Fruit fly (Drosophila melanogaster): ENCODE measurements around the gene TbCMF46.

Gene TbCMF46

dm6 chr2L:9894193-9894592 lies 30.5 kb downstream of the TbCMF46 start:
- TF ChIP-seq Sin3A (optimal IDR thresholded peaks at IDR 0.05) = no peak

DNA sequence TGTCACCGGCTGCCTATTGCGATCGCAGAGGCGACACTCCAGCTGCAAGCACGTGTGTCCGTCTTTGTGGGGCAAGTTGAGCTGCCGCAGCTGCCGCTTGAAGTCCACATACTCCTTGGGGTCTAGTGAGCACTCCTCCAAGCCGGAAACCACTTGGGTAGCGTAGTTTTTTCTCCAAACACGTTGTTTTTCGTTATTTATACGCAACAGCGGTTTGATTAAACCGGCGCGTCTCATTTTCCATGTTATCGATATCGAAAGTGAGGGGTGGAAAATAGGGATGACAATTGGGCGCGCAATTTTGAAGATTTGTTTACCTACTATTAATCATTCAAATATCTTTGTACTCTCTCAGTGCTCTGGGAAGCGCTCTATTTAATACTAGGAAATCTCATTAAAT lies 31.5 kb downstream of the TbCMF46 start, which contains the start of gene mtDNA-helicase:
TSS of gene mtDNA-helicase (minus strand) at position 264 of the 400 bp plus-strand sequence.
- TF ChIP-seq Sin3A (optimal IDR thresholded peaks at IDR 0.05) = no peak
- no peak for TF ChIP-seq insv (optimal IDR thresholded peaks at IDR 0.05)
- no peak for TF ChIP-seq h (optimal IDR thresholded peaks at IDR 0.05)

DNA sequence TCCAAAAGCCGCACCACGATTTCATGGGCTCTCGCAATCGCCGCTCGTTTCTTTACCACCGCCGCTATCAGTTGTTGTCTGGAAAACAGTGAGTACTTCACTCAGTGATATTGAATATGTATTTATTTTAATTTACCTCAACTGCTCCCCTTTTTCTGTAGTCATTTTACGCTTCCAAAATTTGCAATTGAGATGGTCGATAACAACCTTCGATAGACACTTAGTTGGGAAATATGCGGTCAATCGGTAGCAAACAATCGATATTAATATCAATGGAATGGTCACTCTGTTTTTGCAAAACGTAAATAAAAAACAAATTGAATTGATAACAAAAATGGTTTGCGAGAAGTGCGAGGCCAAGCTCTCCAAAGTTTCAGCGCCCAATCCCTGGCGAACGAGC lies 34.1 kb downstream of the TbCMF46 start, which contains the start of the genes CG34183 and CG4537:
TSS of gene CG34183 (minus strand) at position 197 of the 400 bp plus-strand sequence.
TSS of gene CG4537 (plus strand) at position 310 of the 400 bp plus-strand sequence.
- TF ChIP-seq Myc (optimal IDR thresholded peaks at IDR 0.05) = no peak
- TF ChIP-seq psq (optimal IDR thresholded peaks at IDR 0.05) = no peak
- TF ChIP-seq Sin3A (optimal IDR thresholded peaks at IDR 0.05) = no peak
- no peak for TF ChIP-seq ttk (optimal IDR thresholded peaks at IDR 0.05)
- no peak for TF ChIP-seq insv (optimal IDR thresholded peaks at IDR 0.05)
- TF ChIP-seq h (optimal IDR thresholded peaks at IDR 0.05) = no peak

dm6 chr2L:9887856-9888269 lies 36.8 kb downstream of the TbCMF46 start, which contains the start of gene Fkbp59:
TSS of gene Fkbp59 (plus strand) at chr2L:9888005.
- TF ChIP-seq insv (optimal IDR thresholded peaks at IDR 0.05) (no peak), Sin3A (optimal IDR thresholded peaks at IDR 0.05) (no peak), psq (optimal IDR thresholded peaks at IDR 0.05) (no peak), h (optimal IDR thresholded peaks at IDR 0.05) (no peak), Myc (optimal IDR thresholded peaks at IDR 0.05) (no peak), ttk (optimal IDR thresholded peaks at IDR 0.05) (no peak)

DNA sequence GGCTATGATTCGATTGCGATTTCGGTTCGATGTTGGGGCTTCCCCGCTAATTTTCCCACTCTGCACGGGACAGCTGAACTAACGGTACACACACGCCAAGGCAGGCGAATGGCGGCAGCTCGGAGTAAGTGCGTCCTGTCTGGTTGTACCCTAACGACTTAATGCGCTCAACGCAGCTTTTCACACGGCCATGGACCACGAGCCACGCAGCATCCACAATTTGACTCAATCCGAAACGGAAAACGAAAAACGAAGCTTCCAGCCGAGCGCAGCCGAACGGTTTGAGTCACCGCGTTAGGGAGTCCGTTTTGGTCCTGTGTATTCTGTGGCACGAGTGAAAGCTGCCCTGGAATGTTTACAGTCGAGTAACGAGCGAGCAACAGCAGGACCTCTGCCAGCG lies 38.6 kb downstream of the TbCMF46 start, which contains the start of gene nAChRalpha6:
TSS of gene nAChRalpha6 (minus strand) at position 165 of the 400 bp plus-strand sequence.
- TF ChIP-seq h (optimal IDR thresholded peaks at IDR 0.05) (no peak), Myc (optimal IDR thresholded peaks at IDR 0.05) (no peak), Sin3A (optimal IDR thresholded peaks at IDR 0.05) (no peak), psq (optimal IDR thresholded peaks at IDR 0.05) (no peak), insv (optimal IDR thresholded peaks at IDR 0.05) (no peak), ttk (optimal IDR thresholded peaks at IDR 0.05) (no peak)

dm6 chr2L:9882393-9882971 lies 42.2 kb downstream of the TbCMF46 start:
- TF ChIP-seq insv (optimal IDR thresholded peaks at IDR 0.05) (no peak), Sin3A (optimal IDR thresholded peaks at IDR 0.05) (no peak), h (optimal IDR thresholded peaks at IDR 0.05) (no peak), psq (optimal IDR thresholded peaks at IDR 0.05) (no peak), ttk (optimal IDR thresholded peaks at IDR 0.05) (no peak), Myc (optimal IDR thresholded peaks at IDR 0.05) (no peak)

Measured in Kc167 (cell line).